Worm (Caenorhabditis elegans) whole organism, young adult: ENCODE measurements around the gene acdh-7.
"Not testable (repeated sequence)": the region's sequence is repeated elsewhere in the genome, so short reads cannot be mapped to it uniquely, and the experiment has no call there.

Experiments used
- C17E4.6 ChIP-seq: fragments of 200-800 bp; sonication (Bioruptor generic); IDR thresholded peaks from 2 replicates; pipeline ENCODE4 v1.3.6; 2022; ENCODE audit warnings: missing genetic modification reagents, missing genetic modification characterization, missing compliant biosample characterization
- F22D6.2 ChIP-seq: sonication (generic microtip); optimal IDR thresholded peaks from 2 replicates; lab custom pipeline; 2016; ENCODE audit warnings: mild to moderate bottlenecking, missing genetic modification characterization, missing compliant biosample characterization
- F39B2.1 ChIP-seq: fragments of 200-800 bp; sonication (Bioruptor generic); IDR thresholded peaks from 2 replicates; pipeline ENCODE4 v1.3.6; 2022; ENCODE audit warnings: missing genetic modification reagents, missing genetic modification characterization, missing compliant biosample characterization
- K11D2.4 ChIP-seq: fragments of 200-800 bp; sonication (Bioruptor generic); IDR thresholded peaks from 2 replicates; pipeline ENCODE4 v1.3.6; 2022; ENCODE audit warnings: missing genetic modification reagents, missing genetic modification characterization, missing compliant biosample characterization
- K12H6.12 ChIP-seq: fragments of 200-800 bp; sonication (Bioruptor generic); optimal IDR thresholded peaks from 2 replicates; lab custom pipeline; 2018; ENCODE audit warnings: mild to moderate bottlenecking, missing genetic modification characterization, missing compliant biosample characterization
- Y53G8AR.9 ChIP-seq: fragments of 200-800 bp; sonication (Bioruptor generic); conservative IDR thresholded peaks from 2 replicates; pipeline ENCODE4 v1.3.6; 2022; ENCODE audit warnings: missing genetic modification reagents, missing genetic modification characterization, missing compliant biosample characterization
- aptf-2 ChIP-seq: fragments of 200-800 bp; sonication (Bioruptor generic); conservative IDR thresholded peaks from 2 replicates; pipeline ENCODE4 v1.3.6; 2022; ENCODE audit warnings: missing genetic modification reagents, missing genetic modification characterization, missing compliant biosample characterization
- aptf-3 ChIP-seq: fragments of 200-800 bp; sonication (Bioruptor generic); IDR thresholded peaks from 2 replicates; pipeline ENCODE4 v1.3.6; 2022; ENCODE audit warnings: missing genetic modification characterization, missing compliant biosample characterization
- attf-3 ChIP-seq: fragments of 200-800 bp; sonication (Bioruptor generic); conservative IDR thresholded peaks from 2 replicates; pipeline ENCODE4 v1.3.6; 2022; ENCODE audit warnings: missing genetic modification reagents, missing genetic modification characterization, missing compliant biosample characterization
- ccch-3 ChIP-seq: fragments of 200-800 bp; sonication (Bioruptor generic); optimal IDR thresholded peaks from 2 replicates; lab custom pipeline; 2018; ENCODE audit warnings: mild to moderate bottlenecking, missing genetic modification characterization, missing compliant biosample characterization
- ceh-27 ChIP-seq: fragments of 200-800 bp; sonication (Bioruptor generic); optimal IDR thresholded peaks from 2 replicates; lab custom pipeline; 2018; ENCODE audit warnings: mild to moderate bottlenecking, missing genetic modification characterization, moderate library complexity, missing compliant biosample characterization
- ceh-79 ChIP-seq: sonication (generic microtip); optimal IDR thresholded peaks from 2 replicates; lab custom pipeline; 2017; ENCODE audit warnings: mild to moderate bottlenecking, missing genetic modification characterization, missing compliant biosample characterization
- die-1 ChIP-seq: sonication (generic microtip); optimal IDR thresholded peaks from 2 replicates; lab custom pipeline; 2016; ENCODE audit warnings: missing genotype, mild to moderate bottlenecking, missing genetic modification characterization, missing compliant biosample characterization
- efl-1 ChIP-seq: fragments of 150-350 bp; optimal IDR thresholded peaks from 2 replicates; lab custom pipeline; 2014; ENCODE audit warnings: missing biosample characterization, missing genetic modification reagents, missing genetic modification characterization
- egl-44 ChIP-seq: fragments of 200-800 bp; sonication (Bioruptor generic); IDR thresholded peaks from 2 replicates; pipeline ENCODE4 v1.3.6; 2022; ENCODE audit warnings: missing genetic modification reagents, missing genetic modification characterization, missing compliant biosample characterization
- egrh-3 ChIP-seq: fragments of 200-800 bp; sonication (Bioruptor generic); IDR thresholded peaks from 2 replicates; pipeline ENCODE4 v1.3.6; 2022; ENCODE audit warnings: missing genetic modification reagents, missing genetic modification characterization, missing compliant biosample characterization
- hmg-1.2 ChIP-seq: fragments of 200-800 bp; sonication (Bioruptor generic); IDR thresholded peaks from 2 replicates; pipeline ENCODE4 v1.3.6; 2022; ENCODE audit warnings: missing genetic modification reagents, missing genetic modification characterization, missing compliant biosample characterization
- let-526 ChIP-seq: fragments of 200-800 bp; sonication (Bioruptor generic); IDR thresholded peaks from 2 replicates; pipeline ENCODE4 v1.3.6; 2022; ENCODE audit warnings: missing genetic modification reagents, missing genetic modification characterization, missing compliant biosample characterization
- lin-26 ChIP-seq: fragments of 200-800 bp; sonication (Bioruptor generic); IDR thresholded peaks from 2 replicates; pipeline ENCODE4 v1.3.6; 2022; ENCODE audit warnings: missing genetic modification reagents, missing genetic modification characterization, missing compliant biosample characterization
- lin-40 ChIP-seq: sonication (generic microtip); optimal IDR thresholded peaks from 2 replicates; lab custom pipeline; 2016; ENCODE audit warnings: missing genetic modification characterization, mild to moderate bottlenecking, missing compliant biosample characterization, missing genotype, missing genetic modification reagents
- lin-54 ChIP-seq: fragments of 200-800 bp; sonication (Bioruptor generic); optimal IDR thresholded peaks from 2 replicates; lab custom pipeline; 2018; ENCODE audit warnings: mild to moderate bottlenecking, missing genetic modification characterization, missing compliant biosample characterization
- lir-1 ChIP-seq: fragments of 200-800 bp; sonication (Bioruptor generic); conservative IDR thresholded peaks from 2 replicates; pipeline ENCODE4 v1.3.6; 2022; ENCODE audit warnings: missing genetic modification reagents, missing genetic modification characterization, missing compliant biosample characterization
- lsy-27 ChIP-seq: sonication (generic microtip); optimal IDR thresholded peaks from 2 replicates; lab custom pipeline; 2017; ENCODE audit warnings: missing genetic modification characterization, mild to moderate bottlenecking, missing compliant biosample characterization, antibody characterized with exemption, missing genotype, borderline replicate concordance; ENCODE audit not compliant: insufficient read depth
- madf-6 ChIP-seq: fragments of 200-800 bp; sonication (Bioruptor generic); IDR thresholded peaks from 2 replicates; pipeline ENCODE4 v1.3.6; 2022; ENCODE audit warnings: missing genetic modification reagents, missing genetic modification characterization, missing compliant biosample characterization
- nhr-179 ChIP-seq: sonication (generic microtip); optimal IDR thresholded peaks from 2 replicates; lab custom pipeline; 2016; ENCODE audit warnings: mild to moderate bottlenecking, missing genetic modification characterization, missing compliant biosample characterization
- nhr-80 ChIP-seq: sonication (generic microtip); optimal IDR thresholded peaks from 2 replicates; lab custom pipeline; 2016; ENCODE audit warnings: missing genetic modification characterization, missing compliant biosample characterization
- nhr-90 ChIP-seq: sonication (generic microtip); optimal IDR thresholded peaks from 2 replicates; lab custom pipeline; 2016; ENCODE audit warnings: missing genotype, mild to moderate bottlenecking, missing genetic modification characterization, missing compliant biosample characterization
- pha-4 ChIP-seq: fragments of 150-350 bp; sonication (generic microtip); optimal IDR thresholded peaks from 2 replicates; lab custom pipeline; 2014; ENCODE audit warnings: missing biosample characterization, missing genetic modification reagents, missing genetic modification characterization
- rcor-1 ChIP-seq: fragments of 200-800 bp; sonication (Bioruptor generic); IDR thresholded peaks from 2 replicates; pipeline ENCODE4 v1.3.6; 2022; ENCODE audit warnings: missing genetic modification reagents, missing genetic modification characterization, missing compliant biosample characterization
- repo-1 ChIP-seq: sonication (generic microtip); optimal IDR thresholded peaks from 2 replicates; lab custom pipeline; 2017; ENCODE audit warnings: mild to moderate bottlenecking, missing genetic modification characterization, missing compliant biosample characterization
- rpc-1 ChIP-seq, 2 experiments: fragments of 150-350 bp in 1 of 2; sonication (generic microtip) in 1 of 2; optimal IDR thresholded peaks; 2 replicates each; lab custom pipeline; 2014 to 2018; ENCODE audit warnings: missing biosample characterization in 1 of 2, missing genetic modification characterization in 1 of 2, missing genetic modification reagents in 1 of 2, missing genotype in 1 of 2
- snpc-1.1 ChIP-seq: sonication (generic microtip); optimal IDR thresholded peaks from 2 replicates; lab custom pipeline; 2017; ENCODE audit warnings: missing genetic modification characterization, mild to moderate bottlenecking, missing compliant biosample characterization, antibody characterized with exemption, moderate library complexity, missing genotype, missing genetic modification reagents; ENCODE audit not compliant: insufficient read depth
- tbp1 ChIP-seq: fragments of 200-800 bp; sonication (Bioruptor generic); optimal IDR thresholded peaks from 2 replicates; lab custom pipeline; 2018; ENCODE audit warnings: mild to moderate bottlenecking, missing genetic modification characterization, missing compliant biosample characterization
- xnd-1 ChIP-seq: sonication (generic microtip); optimal IDR thresholded peaks from 2 replicates; lab custom pipeline; 2016; ENCODE audit warnings: missing genotype, missing genetic modification reagents, missing genetic modification characterization, missing compliant biosample characterization

The acdh-7 gene

ce11 chrX:17243053-17243452 lies 26.1 kb upstream of the acdh-7 start, which contains the start of gene T25G12.13:
T25G12.13 (plus strand) TSS chrX:17243353.
- TF ChIP-seq attf-3 (GFP tag; lab: Robert Waterston, UW) (no peak), egl-44 (GFP tag; lab: Robert Waterston, UW) (no peak), nhr-90 (no peak), egrh-3 (GFP tag; lab: Robert Waterston, UW) (no peak), F22D6.2 (tag; lab: Kevin White, UChicago) (no peak), lin-54 (GFP tag; lab: Kevin White, UChicago) (no peak), xnd-1 (tag; lab: Kevin White, UChicago) (no peak), snpc-1.1 (tag; lab: Kevin White, UChicago) (no peak), ceh-27 (GFP tag; lab: Kevin White, UChicago) (no peak), K11D2.4 (GFP tag; lab: Robert Waterston, UW) (no peak), die-1 (tag; lab: Kevin White, UChicago) (no peak), aptf-2 (no peak), efl-1 (no peak), F39B2.1 (no peak), aptf-3 (no peak)
- TF ChIP-seq, all 124 proteins: peak for 0

- TF ChIP-seq lsy-27 (no peak), lir-1 (GFP tag; lab: Robert Waterston, UW) (no peak), rcor-1 (GFP tag; lab: Robert Waterston, UW) (no peak), ccch-3 (GFP tag; lab: Kevin White, UChicago) (no peak), let-526 (no peak)
Observed at ce11 chrX:17237439-17237838, 20.5 kb upstream of the acdh-7 start, which contains the start of gene T25G12.11. T25G12.11 (minus strand) TSS chrX:17237539.

ce11 chrX:17235749-17236561 lies 19.1 kb upstream of the acdh-7 start, which contains the start of gene dhs-30:
dhs-30 (minus strand) TSS chrX:17235838.
- TF ChIP-seq pha-4 (tag; lab: Kevin White, UChicago) (peak; percentile 27), ceh-79 (tag; lab: Kevin White, UChicago) (no peak), nhr-80 (peak; percentile 27)
- TF ChIP-seq, all 124 proteins: peak for 2

- TF ChIP-seq K12H6.12: no peak
- no peak for TF ChIP-seq Y53G8AR.9
- TF ChIP-seq egl-44 (GFP tag; lab: Robert Waterston, UW): no peak
- no peak for TF ChIP-seq C17E4.6
- no peak for TF ChIP-seq nhr-80
- no peak for TF ChIP-seq aptf-2
- TF ChIP-seq nhr-179 (tag; lab: Kevin White, UChicago): no peak
- no peak for TF ChIP-seq madf-6
- no peak for TF ChIP-seq repo-1 (tag; lab: Kevin White, UChicago)
- no peak for TF ChIP-seq lin-40 (tag; lab: Kevin White, UChicago)
Observed at ce11 chrX:17234988-17235387, 18.1 kb upstream of the acdh-7 start.

- TF ChIP-seq tbp1 (peak; percentile 29), rpc-1 (tag; optimal IDR thresholded peaks at IDR 0.05; lab: Kevin White, UChicago) (peak; percentile 53), lin-26 (peak; percentile 61; the same call in 1 of the 2 replicates), hmg-1.2 (GFP tag; lab: Robert Waterston, UW) (peak; percentile 71)
- TF ChIP-seq rpc-1 (optimal IDR thresholded peaks at IDR 0.05; lab: Kevin White, UChicago): not testable (repeated sequence)
Observed at ce11 chrX:17233248-17233647, 16.3 kb upstream of the acdh-7 start.
